Fruit fly (Drosophila melanogaster) whole organism, adult: Measurements from ENCODE around the gene Dph3.

Source experiments
- CG7045 ChIP-seq: fragments of 200-800 bp; sonication (Bioruptor generic); optimal IDR thresholded peaks from 2 replicates; lab custom pipeline; 2017; ENCODE audit warnings: missing biosample characterization, mild to moderate bottlenecking, missing genetic modification characterization
- tj ChIP-seq: fragments of 200-800 bp; sonication (Bioruptor generic); optimal IDR thresholded peaks from 3 replicates; lab custom pipeline; 2017; ENCODE audit warnings: missing biosample characterization, mild to moderate bottlenecking, missing genetic modification characterization, moderate library complexity

DNA sequence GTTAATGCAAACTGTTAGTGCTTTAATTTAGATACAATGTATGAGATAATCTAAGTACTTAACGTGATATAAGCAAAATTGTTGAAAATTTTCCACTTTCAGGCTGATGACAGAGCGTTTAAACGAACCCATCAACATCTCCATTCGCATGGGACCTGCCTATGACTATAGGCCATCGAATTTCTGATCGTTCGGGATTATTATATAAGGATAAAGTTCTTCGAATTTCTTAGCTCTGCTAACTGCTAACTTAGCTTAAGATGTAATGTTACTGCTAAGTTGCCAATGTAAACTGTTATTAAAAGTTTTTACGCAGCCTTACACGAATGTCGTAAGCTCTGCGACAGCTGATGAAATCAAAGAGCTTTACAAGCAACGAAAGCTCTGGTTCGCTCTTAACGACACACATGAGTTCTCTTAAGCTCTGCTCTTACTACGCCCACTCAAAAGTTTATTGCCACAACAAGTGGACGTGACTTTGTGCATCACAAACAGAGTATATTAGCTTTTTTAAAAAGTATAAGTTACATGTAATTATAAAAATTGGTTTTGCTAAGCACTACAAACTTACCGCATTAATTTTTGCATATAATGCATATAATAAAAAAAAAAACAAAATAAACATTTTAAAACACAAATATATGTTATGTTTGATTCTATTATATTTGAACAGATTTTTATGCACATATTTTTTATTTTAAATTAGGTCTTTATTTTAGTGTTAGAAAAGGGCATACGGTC is 34.9 kb upstream of the Dph3 start:
- TF ChIP-seq tj, result peak; percentile 89
- TF ChIP-seq CG7045 (GFP tag; lab: Kevin White, UChicago), result peak; percentile 100
